Worm (Caenorhabditis elegans) whole organism, young adult: ENCODE results near the gene F58B3.4.

Experiments
- B0035.1 ChIP-seq: sonication (generic microtip); optimal IDR thresholded peaks from 2 replicates; lab custom pipeline; 2016; ENCODE audit warnings: missing genetic modification characterization, mild to moderate bottlenecking, missing compliant biosample characterization, missing genotype, missing genetic modification reagents
- C06A6.2 ChIP-seq: fragments of 200-800 bp; sonication (Bioruptor generic); conservative IDR thresholded peaks from 2 replicates; pipeline ENCODE4 v1.3.6; 2022; ENCODE audit warnings: missing genetic modification characterization, missing compliant biosample characterization
- D2030.7 ChIP-seq: fragments of 200-800 bp; sonication (Bioruptor generic); IDR thresholded peaks from 2 replicates; pipeline ENCODE4 v1.3.6; 2022; ENCODE audit warnings: missing genetic modification reagents, missing genetic modification characterization, missing compliant biosample characterization
- F10E7.11 ChIP-seq: sonication (generic microtip); optimal IDR thresholded peaks from 2 replicates; lab custom pipeline; 2017; ENCODE audit warnings: mild to moderate bottlenecking, missing genetic modification characterization, moderate library complexity, missing compliant biosample characterization
- F23B12.7 ChIP-seq: sonication (generic microtip); optimal IDR thresholded peaks from 2 replicates; lab custom pipeline; 2017; ENCODE audit warnings: missing genetic modification characterization, mild to moderate bottlenecking, missing compliant biosample characterization, antibody characterized with exemption, moderate library complexity; ENCODE audit not compliant: insufficient read depth
- F33H1.4 ChIP-seq: fragments of 200-800 bp; sonication (Bioruptor generic); IDR thresholded peaks from 2 replicates; pipeline ENCODE4 v1.3.6; 2022; ENCODE audit warnings: missing genetic modification reagents, missing genetic modification characterization, missing compliant biosample characterization
- F39B2.1 ChIP-seq: fragments of 200-800 bp; sonication (Bioruptor generic); IDR thresholded peaks from 2 replicates; pipeline ENCODE4 v1.3.6; 2022; ENCODE audit warnings: missing genetic modification reagents, missing genetic modification characterization, missing compliant biosample characterization
- F52B5.7 ChIP-seq: sonication (generic microtip); optimal IDR thresholded peaks from 2 replicates; lab custom pipeline; 2016; ENCODE audit warnings: mild to moderate bottlenecking, missing genetic modification characterization, missing compliant biosample characterization
- F55B11.4 ChIP-seq: sonication (generic microtip); optimal IDR thresholded peaks from 2 replicates; lab custom pipeline; 2016; ENCODE audit warnings: missing compliant biosample characterization, missing genetic modification characterization, borderline replicate concordance; ENCODE audit not compliant: insufficient read depth
- F57A8.1 ChIP-seq: fragments of 200-800 bp; sonication (Bioruptor generic); optimal IDR thresholded peaks from 2 replicates; lab custom pipeline; 2018; ENCODE audit warnings: mild to moderate bottlenecking, missing genetic modification characterization, moderate library complexity, missing compliant biosample characterization
- F57C9.4 ChIP-seq: sonication (generic microtip); optimal IDR thresholded peaks from 2 replicates; lab custom pipeline; 2017; ENCODE audit warnings: mild to moderate bottlenecking, missing genetic modification characterization, missing compliant biosample characterization
- K11D2.4 ChIP-seq: fragments of 200-800 bp; sonication (Bioruptor generic); IDR thresholded peaks from 2 replicates; pipeline ENCODE4 v1.3.6; 2022; ENCODE audit warnings: missing genetic modification reagents, missing genetic modification characterization, missing compliant biosample characterization
- T26A5.8 ChIP-seq: sonication (generic microtip); optimal IDR thresholded peaks from 2 replicates; lab custom pipeline; 2016; ENCODE audit warnings: missing genetic modification characterization, missing compliant biosample characterization
- Y56A3A.18 ChIP-seq: fragments of 200-800 bp; sonication (Bioruptor generic); IDR thresholded peaks from 2 replicates; pipeline ENCODE4 v1.3.6; 2022; ENCODE audit warnings: missing genetic modification reagents, missing genetic modification characterization, missing compliant biosample characterization
- Y79H2A.3 ChIP-seq: fragments of 200-800 bp; sonication (Bioruptor generic); conservative IDR thresholded peaks from 2 replicates; pipeline ENCODE4 v1.3.6; 2022; ENCODE audit warnings: missing genetic modification reagents, missing genetic modification characterization, missing compliant biosample characterization
- ZK185.1 ChIP-seq: sonication (generic microtip); optimal IDR thresholded peaks from 2 replicates; lab custom pipeline; 2016; ENCODE audit warnings: mild to moderate bottlenecking, missing genetic modification characterization, missing compliant biosample characterization; ENCODE audit not compliant: poor library complexity, severe bottlenecking
- attf-3 ChIP-seq: fragments of 200-800 bp; sonication (Bioruptor generic); conservative IDR thresholded peaks from 2 replicates; pipeline ENCODE4 v1.3.6; 2022; ENCODE audit warnings: missing genetic modification reagents, missing genetic modification characterization, missing compliant biosample characterization
- attf-5 ChIP-seq: fragments of 200-800 bp; sonication (Bioruptor generic); optimal IDR thresholded peaks from 2 replicates; lab custom pipeline; 2018; ENCODE audit warnings: mild to moderate bottlenecking, missing genetic modification characterization, missing compliant biosample characterization
- bed-1 ChIP-seq: fragments of 200-800 bp; sonication (Bioruptor generic); IDR thresholded peaks from 2 replicates; pipeline ENCODE4 v1.3.6; 2022; ENCODE audit warnings: missing genetic modification reagents, missing genetic modification characterization, missing compliant biosample characterization
- bed-2 ChIP-seq: fragments of 200-800 bp; sonication (Bioruptor generic); IDR thresholded peaks from 2 replicates; pipeline ENCODE4 v1.3.6; 2022; ENCODE audit warnings: missing genetic modification reagents, missing genetic modification characterization, missing compliant biosample characterization
- ceh-79 ChIP-seq: sonication (generic microtip); optimal IDR thresholded peaks from 2 replicates; lab custom pipeline; 2017; ENCODE audit warnings: mild to moderate bottlenecking, missing genetic modification characterization, missing compliant biosample characterization
- ceh-91 ChIP-seq: fragments of 200-800 bp; sonication (Bioruptor generic); IDR thresholded peaks from 2 replicates; pipeline ENCODE4 v1.3.6; 2022; ENCODE audit warnings: missing genetic modification reagents, missing genetic modification characterization, missing compliant biosample characterization
- efl-1 ChIP-seq: fragments of 150-350 bp; optimal IDR thresholded peaks from 2 replicates; lab custom pipeline; 2014; ENCODE audit warnings: missing biosample characterization, missing genetic modification reagents, missing genetic modification characterization
- egl-18 ChIP-seq: fragments of 200-800 bp; sonication (Bioruptor generic); IDR thresholded peaks from 2 replicates; pipeline ENCODE4 v1.3.6; 2022; ENCODE audit warnings: missing genetic modification reagents, missing genetic modification characterization, missing compliant biosample characterization
- ekl-4 ChIP-seq: fragments of 200-800 bp; sonication (Bioruptor generic); IDR thresholded peaks from 2 replicates; pipeline ENCODE4 v1.3.6; 2022; ENCODE audit warnings: missing genetic modification reagents, missing genetic modification characterization, missing compliant biosample characterization
- ets-4 ChIP-seq: fragments of 200-800 bp; sonication (Bioruptor generic); optimal IDR thresholded peaks from 2 replicates; lab custom pipeline; 2018; ENCODE audit warnings: mild to moderate bottlenecking, missing genetic modification characterization, missing compliant biosample characterization
- hlh-26 ChIP-seq: fragments of 200-800 bp; sonication (Bioruptor generic); conservative IDR thresholded peaks from 2 replicates; pipeline ENCODE4 v1.3.6; 2022; ENCODE audit warnings: missing genetic modification reagents, missing genetic modification characterization, missing compliant biosample characterization
- lin-40 ChIP-seq: sonication (generic microtip); optimal IDR thresholded peaks from 2 replicates; lab custom pipeline; 2016; ENCODE audit warnings: missing genetic modification characterization, mild to moderate bottlenecking, missing compliant biosample characterization, missing genotype, missing genetic modification reagents
- lsl-1 ChIP-seq: fragments of 200-800 bp; sonication (Bioruptor generic); optimal IDR thresholded peaks from 2 replicates; lab custom pipeline; 2018; ENCODE audit warnings: mild to moderate bottlenecking, missing genetic modification characterization, moderate library complexity, missing compliant biosample characterization
- madf-6 ChIP-seq: fragments of 200-800 bp; sonication (Bioruptor generic); IDR thresholded peaks from 2 replicates; pipeline ENCODE4 v1.3.6; 2022; ENCODE audit warnings: missing genetic modification reagents, missing genetic modification characterization, missing compliant biosample characterization
- madf-8 ChIP-seq: fragments of 200-800 bp; sonication (Bioruptor generic); conservative IDR thresholded peaks from 2 replicates; pipeline ENCODE4 v1.3.6; 2022; ENCODE audit warnings: missing genetic modification reagents, missing genetic modification characterization, missing compliant biosample characterization
- mcd-1 ChIP-seq: fragments of 200-800 bp; sonication (Bioruptor generic); IDR thresholded peaks from 2 replicates; pipeline ENCODE4 v1.3.6; 2022; ENCODE audit warnings: missing genetic modification reagents, missing genetic modification characterization, missing compliant biosample characterization
- mel-28 ChIP-seq: sonication (generic microtip); optimal IDR thresholded peaks from 2 replicates; lab custom pipeline; 2016; ENCODE audit warnings: borderline replicate concordance, mild to moderate bottlenecking, missing genetic modification characterization, missing compliant biosample characterization
- nfya-1 ChIP-seq: sonication (generic microtip); optimal IDR thresholded peaks from 2 replicates; lab custom pipeline; 2017; ENCODE audit warnings: antibody characterized with exemption, missing compliant biosample characterization, missing genetic modification characterization, borderline replicate concordance; ENCODE audit not compliant: insufficient read depth
- nfya-2 ChIP-seq: fragments of 200-800 bp; sonication (Bioruptor generic); IDR thresholded peaks from 2 replicates; pipeline ENCODE4 v1.3.6; 2022; ENCODE audit warnings: missing genetic modification reagents, missing genetic modification characterization, missing compliant biosample characterization
- nhr-120 ChIP-seq: fragments of 200-800 bp; sonication (Bioruptor generic); IDR thresholded peaks from 2 replicates; pipeline ENCODE4 v1.3.6; 2022; ENCODE audit warnings: missing genetic modification characterization, missing compliant biosample characterization
- nhr-27 ChIP-seq: fragments of 200-800 bp; sonication (Bioruptor generic); optimal IDR thresholded peaks from 2 replicates; lab custom pipeline; 2018; ENCODE audit warnings: mild to moderate bottlenecking, missing genetic modification characterization, moderate library complexity, missing compliant biosample characterization
- pha-4 ChIP-seq: fragments of 150-350 bp; sonication (generic microtip); optimal IDR thresholded peaks from 2 replicates; lab custom pipeline; 2014; ENCODE audit warnings: missing biosample characterization, missing genetic modification reagents, missing genetic modification characterization
- sea-2 ChIP-seq: fragments of 200-800 bp; sonication (Bioruptor generic); IDR thresholded peaks from 2 replicates; pipeline ENCODE4 v1.3.6; 2022; ENCODE audit warnings: missing genetic modification characterization, missing compliant biosample characterization
- snpc-1.1 ChIP-seq: sonication (generic microtip); optimal IDR thresholded peaks from 2 replicates; lab custom pipeline; 2017; ENCODE audit warnings: missing genetic modification characterization, mild to moderate bottlenecking, missing compliant biosample characterization, antibody characterized with exemption, moderate library complexity, missing genotype, missing genetic modification reagents; ENCODE audit not compliant: insufficient read depth
- snpc-3.4 ChIP-seq: sonication (generic microtip); optimal IDR thresholded peaks from 2 replicates; lab custom pipeline; 2017; ENCODE audit warnings: missing genetic modification characterization, mild to moderate bottlenecking, missing compliant biosample characterization, antibody characterized with exemption, moderate library complexity, missing genotype, missing genetic modification reagents
- sptf-2 ChIP-seq: fragments of 200-800 bp; sonication (Bioruptor generic); optimal IDR thresholded peaks from 2 replicates; lab custom pipeline; 2018; ENCODE audit warnings: mild to moderate bottlenecking, missing genetic modification characterization, missing compliant biosample characterization
- unc-62 ChIP-seq: fragments of 150-350 bp; optimal IDR thresholded peaks from 2 replicates; lab custom pipeline; 2014; ENCODE audit warnings: missing biosample characterization, missing genetic modification reagents, missing genetic modification characterization
- xnd-1 ChIP-seq: sonication (generic microtip); optimal IDR thresholded peaks from 2 replicates; lab custom pipeline; 2016; ENCODE audit warnings: missing genotype, missing genetic modification reagents, missing genetic modification characterization, missing compliant biosample characterization
- ztf-25 ChIP-seq: fragments of 200-800 bp; sonication (Bioruptor generic); IDR thresholded peaks from 2 replicates; pipeline ENCODE4 v1.3.6; 2022; ENCODE audit warnings: missing genetic modification reagents, missing genetic modification characterization, missing compliant biosample characterization
- ztf-26 ChIP-seq: sonication (generic microtip); optimal IDR thresholded peaks from 2 replicates; lab custom pipeline; 2017; ENCODE audit warnings: missing genetic modification characterization, missing compliant biosample characterization
- ztf-3 ChIP-seq: fragments of 200-800 bp; sonication (Bioruptor generic); optimal IDR thresholded peaks from 2 replicates; lab custom pipeline; 2018; ENCODE audit warnings: mild to moderate bottlenecking, missing genetic modification characterization, missing compliant biosample characterization
- ztf-6 ChIP-seq: fragments of 200-800 bp; sonication (Bioruptor generic); IDR thresholded peaks from 2 replicates; pipeline ENCODE4 v1.3.6; 2022; ENCODE audit warnings: missing genetic modification reagents, missing genetic modification characterization, missing compliant biosample characterization

The F58B3.4 gene

ce11 chrIV:11659794-11660312, 28.2 kb upstream of the F58B3.4 start, which contains the start of gene ZK792.1:
ZK792.1 (plus strand) TSS chrIV:11659844.
- TF ChIP-seq efl-1 (peak; percentile 62), attf-5 (GFP tag; lab: Kevin White, UChicago) (no peak), ztf-25 (GFP tag; lab: Robert Waterston, UW) (no peak), unc-62 (GFP tag; lab: Kevin White, UChicago) (no peak), D2030.7 (GFP tag; lab: Robert Waterston, UW) (no peak), nhr-27 (no peak), snpc-1.1 (tag; lab: Kevin White, UChicago) (no peak), F33H1.4 (GFP tag; lab: Robert Waterston, UW) (peak; percentile 69), xnd-1 (peak; percentile 46), C06A6.2 (GFP tag; lab: Robert Waterston, UW) (no peak), F23B12.7 (tag; lab: Kevin White, UChicago) (no peak), mel-28 (tag; lab: Kevin White, UChicago) (no peak), attf-3 (GFP tag; lab: Robert Waterston, UW) (no peak), nfya-2 (GFP tag; lab: Robert Waterston, UW) (no peak), egl-18 (no peak), F55B11.4 (tag; lab: Kevin White, UChicago) (no peak), lsl-1 (GFP tag; lab: Kevin White, UChicago) (peak; percentile 76), F39B2.1 (GFP tag; lab: Robert Waterston, UW) (no peak), K11D2.4 (GFP tag; lab: Robert Waterston, UW) (no peak), T26A5.8 (no peak), mcd-1 (GFP tag; lab: Robert Waterston, UW) (no peak), ztf-26 (no peak), nhr-120 (GFP tag; lab: Robert Waterston, UW) (no peak), pha-4 (tag; lab: Kevin White, UChicago) (no peak), madf-6 (GFP tag; lab: Robert Waterston, UW) (peak; percentile 79), ztf-3 (no peak), nfya-1 (tag; lab: Kevin White, UChicago) (no peak), ceh-79 (tag; lab: Kevin White, UChicago) (no peak), madf-8 (GFP tag; lab: Robert Waterston, UW) (peak; percentile 59), F52B5.7 (tag; lab: Kevin White, UChicago) (no peak), ZK185.1 (tag; lab: Kevin White, UChicago) (no peak), hlh-26 (GFP tag; lab: Robert Waterston, UW) (no peak), ets-4 (no peak), ceh-91 (GFP tag; lab: Robert Waterston, UW) (peak; percentile 76), F57C9.4 (no peak), Y56A3A.18 (no peak)

ce11 chrIV:11656144-11656780, 24.6 kb upstream of the F58B3.4 start, which contains the start of gene ZK809.5:
ZK809.5 (plus strand) TSS chrIV:11656730.
- TF ChIP-seq T26A5.8 = no peak
- no peak for TF ChIP-seq attf-3 (GFP tag; lab: Robert Waterston, UW)
- TF ChIP-seq B0035.1 (tag; lab: Kevin White, UChicago) = no peak
- no peak for TF ChIP-seq sptf-2 (GFP tag; lab: Kevin White, UChicago)
- no peak for TF ChIP-seq snpc-3.4 (tag; lab: Kevin White, UChicago)
- TF ChIP-seq ztf-6 (GFP tag; lab: Robert Waterston, UW) = no peak
- TF ChIP-seq F57A8.1 = no peak
- TF ChIP-seq bed-2 = no peak
- TF ChIP-seq Y79H2A.3 (GFP tag; lab: Robert Waterston, UW) = no peak
- no peak for TF ChIP-seq mcd-1 (GFP tag; lab: Robert Waterston, UW)
- no peak for TF ChIP-seq ceh-79 (tag; lab: Kevin White, UChicago)
- no peak for TF ChIP-seq ekl-4 (GFP tag; lab: Robert Waterston, UW)
- TF ChIP-seq lin-40 (tag; lab: Kevin White, UChicago) = no peak
- TF ChIP-seq sea-2 (GFP tag; lab: Robert Waterston, UW) = no peak
- TF ChIP-seq bed-1 = no peak
- TF ChIP-seq F10E7.11 = no peak
